Worm (Caenorhabditis elegans) whole organism, midembryonic: ENCODE data around the gene C06E4.1.

Experiments
- T22C8.4 ChIP-seq: fragments of 200-800 bp; sonication (Bioruptor generic); IDR thresholded peaks from 2 replicates; pipeline ENCODE4 v1.3.6; 2022; ENCODE audit warnings: missing genetic modification characterization, missing compliant biosample characterization
- flt-1 ChIP-seq: fragments of 200-800 bp; sonication (Bioruptor generic); IDR thresholded peaks from 2 replicates; pipeline ENCODE4 v1.3.6; 2022; ENCODE audit warnings: missing genetic modification characterization, missing compliant biosample characterization
- ref-1 ChIP-seq: fragments of 200-800 bp; sonication (Bioruptor generic); conservative IDR thresholded peaks from 2 replicates; pipeline ENCODE4 v1.3.6; 2022; ENCODE audit warnings: missing genetic modification reagents, missing genetic modification characterization, missing compliant biosample characterization
- ztf-23 ChIP-seq: fragments of 200-800 bp; sonication (Bioruptor generic); IDR thresholded peaks from 2 replicates; pipeline ENCODE4 v1.3.6; 2022; ENCODE audit warnings: missing genetic modification reagents, missing genetic modification characterization, missing compliant biosample characterization

ce11 chrIV:7245592-7245991 lies 37.5 kb upstream of the C06E4.1 start:
- TF ChIP-seq T22C8.4 (no peak), ref-1 (no peak), flt-1 (no peak), ztf-23 (GFP tag; lab: Robert Waterston, UW) (no peak)
